Worm (Caenorhabditis elegans) whole organism, L4 larva: ENCODE data around the gene rpl-15.

Source experiments
- D1046.2 ChIP-seq: fragments of 200-800 bp; sonication (Bioruptor generic); IDR thresholded peaks from 2 replicates; pipeline ENCODE4 v1.3.6; 2022; ENCODE audit warnings: missing genetic modification characterization, missing compliant biosample characterization
- F10B5.3 ChIP-seq: sonication (generic microtip); optimal IDR thresholded peaks from 2 replicates; lab custom pipeline; 2016; ENCODE audit warnings: mild to moderate bottlenecking, missing genetic modification characterization, missing compliant biosample characterization
- F49E8.2 ChIP-seq: sonication (generic microtip); optimal IDR thresholded peaks from 2 replicates; lab custom pipeline; 2016; ENCODE audit warnings: missing compliant biosample characterization, mild to moderate bottlenecking, missing genetic modification characterization, borderline replicate concordance
- Y105C5A.15 ChIP-seq: fragments of 200-800 bp; sonication (Bioruptor generic); IDR thresholded peaks from 2 replicates; pipeline ENCODE4 v1.3.6; 2022; ENCODE audit warnings: missing genetic modification characterization, missing compliant biosample characterization
- Y48G9A.11 ChIP-seq: fragments of 200-800 bp; sonication (Bioruptor generic); IDR thresholded peaks from 2 replicates; pipeline ENCODE4 v1.3.6; 2022; ENCODE audit warnings: missing genetic modification reagents, missing genetic modification characterization, missing compliant biosample characterization
- Y75B8A.6 ChIP-seq: fragments of 200-800 bp; sonication (Bioruptor generic); IDR thresholded peaks from 2 replicates; pipeline ENCODE4 v1.3.6; 2022; ENCODE audit warnings: missing genetic modification reagents, missing genetic modification characterization, missing compliant biosample characterization
- ZK337.2 ChIP-seq: fragments of 200-800 bp; sonication (Bioruptor generic); IDR thresholded peaks from 2 replicates; pipeline ENCODE4 v1.3.6; 2022; ENCODE audit warnings: missing genetic modification reagents, missing genetic modification characterization, missing compliant biosample characterization
- ZK546.5 ChIP-seq, 2 experiments: sonication (generic microtip); optimal IDR thresholded peaks; 2 replicates each; lab custom pipeline; 2017; ENCODE audit warnings: missing biosample characterization in 2 of 2, missing genetic modification characterization in 2 of 2
- aly-2 ChIP-seq: sonication (generic microtip); optimal IDR thresholded peaks from 2 replicates; lab custom pipeline; 2018; ENCODE audit warnings: missing biosample characterization, missing genetic modification characterization
- ama-1 ChIP-seq: fragments of 150-350 bp; optimal IDR thresholded peaks from 2 replicates; lab custom pipeline; 2014; ENCODE audit warnings: inconsistent platforms, mixed read lengths
- arid-1 ChIP-seq: fragments of 200-800 bp; sonication (Bioruptor generic); conservative IDR thresholded peaks from 2 replicates; pipeline ENCODE4 v1.3.6; 2022; ENCODE audit warnings: missing genetic modification reagents, missing genetic modification characterization, missing compliant biosample characterization
- attf-4 ChIP-seq: sonication (generic microtip); optimal IDR thresholded peaks from 3 replicates; lab custom pipeline; 2017; ENCODE audit warnings: missing biosample characterization, missing genetic modification characterization
- ceh-20 ChIP-seq: fragments of 200-800 bp; sonication (Bioruptor generic); IDR thresholded peaks from 2 replicates; pipeline ENCODE4 v1.3.6; 2022; ENCODE audit warnings: missing genetic modification reagents, missing genetic modification characterization, missing compliant biosample characterization
- ceh-28 ChIP-seq: fragments of 150-350 bp; optimal IDR thresholded peaks from 2 replicates; lab custom pipeline; 2014; ENCODE audit warnings: missing biosample characterization, missing genetic modification reagents, missing genetic modification characterization
- ceh-82 ChIP-seq: sonication (generic microtip); optimal IDR thresholded peaks from 2 replicates; lab custom pipeline; 2017; ENCODE audit warnings: missing biosample characterization, missing genetic modification characterization
- daf-16 ChIP-seq, 3 experiments: sonication (generic microtip); optimal IDR thresholded peaks; 2 replicates each; lab custom pipeline; 2016 to 2017; ENCODE audit warnings: missing genetic modification characterization in 3 of 3, missing genetic modification reagents in 3 of 3, mild to moderate bottlenecking in 2 of 3, missing compliant biosample characterization in 2 of 3, missing biosample characterization in 1 of 3, moderate library complexity in 1 of 3
- dmd-8 ChIP-seq: fragments of 200-800 bp; sonication (Bioruptor generic); IDR thresholded peaks from 2 replicates; pipeline ENCODE4 v1.3.6; 2022; ENCODE audit warnings: missing genetic modification characterization, missing compliant biosample characterization
- dve-1 ChIP-seq: sonication (generic microtip); optimal IDR thresholded peaks from 2 replicates; lab custom pipeline; 2017; ENCODE audit warnings: antibody characterized with exemption, mild to moderate bottlenecking, missing genetic modification characterization, missing compliant biosample characterization; ENCODE audit not compliant: insufficient read depth
- egl-27 ChIP-seq: sonication (generic microtip); optimal IDR thresholded peaks from 3 replicates; lab custom pipeline; 2017; ENCODE audit warnings: missing biosample characterization, missing genetic modification reagents, missing genetic modification characterization
- egl-43 ChIP-seq: fragments of 200-800 bp; sonication (Bioruptor generic); IDR thresholded peaks from 2 replicates; pipeline ENCODE4 v1.3.6; 2022; ENCODE audit warnings: missing genetic modification reagents, missing genetic modification characterization, missing compliant biosample characterization
- fkh-10 ChIP-seq: fragments of 150-350 bp; optimal IDR thresholded peaks from 2 replicates; lab custom pipeline; 2014; ENCODE audit warnings: missing biosample characterization, missing genetic modification reagents, missing genetic modification characterization
- hmg-1.1 ChIP-seq: fragments of 200-800 bp; sonication (Bioruptor generic); IDR thresholded peaks from 2 replicates; pipeline ENCODE4 v1.3.6; 2022; ENCODE audit warnings: missing genetic modification reagents, missing genetic modification characterization, missing compliant biosample characterization
- lin-13 ChIP-seq: fragments of 150-350 bp; optimal IDR thresholded peaks from 2 replicates; lab custom pipeline; 2014; ENCODE audit warnings: missing biosample characterization, missing genetic modification reagents, missing genetic modification characterization
- lin-15B ChIP-seq: fragments of 150-350 bp; sonication (generic microtip); optimal IDR thresholded peaks from 3 replicates; lab custom pipeline; 2014; ENCODE audit warnings: missing biosample characterization, missing genetic modification characterization
- lin-29 ChIP-seq: fragments of 200-800 bp; sonication (Bioruptor generic); IDR thresholded peaks from 2 replicates; pipeline ENCODE4 v1.3.6; 2022; ENCODE audit warnings: missing genetic modification reagents, missing genetic modification characterization, missing compliant biosample characterization
- lsy-2 ChIP-seq, 2 experiments: fragments of 150-350 bp in 1 of 2; sonication (generic microtip) in 1 of 2; optimal IDR thresholded peaks; 2 replicates each; lab custom pipeline; 2014 to 2017; ENCODE audit warnings: missing biosample characterization in 2 of 2, missing genetic modification characterization in 2 of 2
- madf-5 ChIP-seq, 2 experiments: fragments of 200-800 bp; sonication (Bioruptor generic); IDR thresholded peaks; 2 replicates each; pipeline ENCODE4 v1.3.6; 2022; ENCODE audit warnings: missing compliant biosample characterization in 2 of 2, missing genetic modification characterization in 2 of 2
- mdl-1 ChIP-seq, 2 experiments: fragments of 150-350 bp in 1 of 2; sonication (generic microtip) in 1 of 2; optimal IDR thresholded peaks; 2 replicates each; lab custom pipeline; 2014 to 2017; ENCODE audit warnings: missing biosample characterization in 2 of 2, missing genetic modification characterization in 2 of 2
- mdt-29 ChIP-seq: fragments of 200-800 bp; sonication (Bioruptor generic); IDR thresholded peaks from 2 replicates; pipeline ENCODE4 v1.3.6; 2022; ENCODE audit warnings: missing genetic modification reagents, missing genetic modification characterization, missing compliant biosample characterization
- mep-1 ChIP-seq: fragments of 150-350 bp; sonication (generic microtip); optimal IDR thresholded peaks from 3 replicates; lab custom pipeline; 2014; ENCODE audit warnings: missing biosample characterization, missing genetic modification characterization
- mxl-3 ChIP-seq: fragments of 200-800 bp; sonication (Bioruptor generic); optimal IDR thresholded peaks from 2 replicates; lab custom pipeline; 2018; ENCODE audit warnings: mild to moderate bottlenecking, missing genetic modification characterization, missing compliant biosample characterization
- nhr-102 ChIP-seq: sonication (generic microtip); optimal IDR thresholded peaks from 2 replicates; lab custom pipeline; 2016; ENCODE audit warnings: mild to moderate bottlenecking, missing genetic modification characterization, moderate library complexity, missing compliant biosample characterization
- nhr-111 ChIP-seq: fragments of 200-800 bp; sonication (Bioruptor generic); optimal IDR thresholded peaks from 2 replicates; lab custom pipeline; 2018; ENCODE audit warnings: mild to moderate bottlenecking, missing genetic modification characterization, missing compliant biosample characterization
- nhr-237 ChIP-seq: sonication (generic microtip); optimal IDR thresholded peaks from 2 replicates; lab custom pipeline; 2017; ENCODE audit warnings: missing biosample characterization, missing genetic modification characterization
- nhr-28 ChIP-seq: fragments of 150-350 bp; optimal IDR thresholded peaks from 2 replicates; lab custom pipeline; 2014; ENCODE audit warnings: missing biosample characterization, missing genetic modification characterization
- nhr-41 ChIP-seq: fragments of 200-800 bp; sonication (Bioruptor generic); IDR thresholded peaks from 2 replicates; pipeline ENCODE4 v1.3.6; 2022; ENCODE audit warnings: missing genetic modification reagents, missing genetic modification characterization, missing compliant biosample characterization
- nhr-42 ChIP-seq: fragments of 200-800 bp; sonication (Bioruptor generic); IDR thresholded peaks from 2 replicates; pipeline ENCODE4 v1.3.6; 2022; ENCODE audit warnings: missing genetic modification characterization, missing compliant biosample characterization
- nhr-48 ChIP-seq: sonication (generic microtip); optimal IDR thresholded peaks from 2 replicates; lab custom pipeline; 2016; ENCODE audit warnings: mild to moderate bottlenecking, missing genetic modification characterization, missing compliant biosample characterization
- nhr-6 ChIP-seq: fragments of 150-350 bp; optimal IDR thresholded peaks from 2 replicates; lab custom pipeline; 2014; ENCODE audit warnings: missing biosample characterization, missing genetic modification characterization
- nhr-77 ChIP-seq: fragments of 150-350 bp; optimal IDR thresholded peaks from 2 replicates; lab custom pipeline; 2014; ENCODE audit warnings: missing biosample characterization, missing genetic modification characterization
- saeg-2 ChIP-seq: fragments of 200-800 bp; sonication (Bioruptor generic); IDR thresholded peaks from 2 replicates; pipeline ENCODE4 v1.3.6; 2022; ENCODE audit warnings: missing genetic modification reagents, missing genetic modification characterization, missing compliant biosample characterization
- set-16 ChIP-seq: fragments of 200-800 bp; sonication (Bioruptor generic); IDR thresholded peaks from 2 replicates; pipeline ENCODE4 v1.3.6; 2022; ENCODE audit warnings: missing genetic modification reagents, missing genetic modification characterization, missing compliant biosample characterization
- skn-1 ChIP-seq: fragments of 150-350 bp; optimal IDR thresholded peaks from 2 replicates; lab custom pipeline; 2014; ENCODE audit warnings: missing biosample characterization, missing genetic modification characterization
- snpc-4 ChIP-seq: fragments of 150-350 bp; optimal IDR thresholded peaks from 2 replicates; lab custom pipeline; 2014; ENCODE audit warnings: missing biosample characterization, missing genetic modification characterization
- spr-1 ChIP-seq: sonication (generic microtip); optimal IDR thresholded peaks from 2 replicates; lab custom pipeline; 2016; ENCODE audit warnings: mild to moderate bottlenecking, missing genetic modification characterization, missing compliant biosample characterization
- spr-3 ChIP-seq: fragments of 200-800 bp; sonication (Bioruptor generic); optimal IDR thresholded peaks from 2 replicates; lab custom pipeline; 2018; ENCODE audit warnings: mild to moderate bottlenecking, missing genetic modification characterization, missing compliant biosample characterization
- tra-1 ChIP-seq: fragments of 200-800 bp; sonication (Bioruptor generic); IDR thresholded peaks from 2 replicates; pipeline ENCODE4 v1.3.6; 2022; ENCODE audit warnings: missing genetic modification reagents, missing genetic modification characterization, missing compliant biosample characterization
- unc-39 ChIP-seq: sonication (generic microtip); optimal IDR thresholded peaks from 2 replicates; lab custom pipeline; 2017; ENCODE audit warnings: missing biosample characterization, missing genetic modification characterization
- zag-1 ChIP-seq: fragments of 150-350 bp; optimal IDR thresholded peaks from 2 replicates; lab custom pipeline; 2014; ENCODE audit warnings: missing biosample characterization, missing genetic modification characterization
- zfp-2 ChIP-seq: sonication (generic microtip); optimal IDR thresholded peaks from 2 replicates; lab custom pipeline; 2016; ENCODE audit warnings: mild to moderate bottlenecking, missing genetic modification characterization, missing compliant biosample characterization
- ztf-7 ChIP-seq: fragments of 150-350 bp; optimal IDR thresholded peaks from 2 replicates; lab custom pipeline; 2014; ENCODE audit warnings: missing biosample characterization, missing genetic modification characterization

The rpl-15 gene

ce11 chrIV:620324-620723, 34.1 kb downstream of the rpl-15 start (continued):
- TF ChIP-seq ceh-28 (tag; lab: Kevin White, UChicago) (no peak), daf-16 (GFP tag; optimal IDR thresholded peaks at IDR 0.05; lab: Kevin White, UChicago) (peak; percentile 27 to 63), daf-16 (tag; optimal IDR thresholded peaks at IDR 0.05; lab: Kevin White, UChicago) (peak; percentile 38), arid-1 (GFP tag; lab: Robert Waterston, UW) (peak; percentile 63; the same call in 1 of the 2 replicates), aly-2 (tag; lab: Kevin White, UChicago) (no peak), nhr-41 (GFP tag; lab: Robert Waterston, UW) (no peak), egl-27 (peak; percentile 8), zfp-2 (tag; lab: Kevin White, UChicago) (no peak), ztf-7 (tag; lab: Kevin White, UChicago) (peak; percentile 24), F49E8.2 (tag; lab: Kevin White, UChicago) (no peak), madf-5 (GFP tag; IDR thresholded peaks at IDR 0.05; lab: Robert Waterston, UW) (peak; percentile 20 to 75; a peak in 1 of 4 replicates), snpc-4 (tag; lab: Kevin White, UChicago) (no peak), ceh-20 (GFP tag; lab: Robert Waterston, UW) (0 out of 2 replicates have a peak, but pooled peaks have one; percentile 30), dmd-8 (peak; percentile 90), nhr-237 (tag; lab: Kevin White, UChicago) (no peak), mxl-3 (GFP tag; lab: Kevin White, UChicago) (peak; percentile 20), nhr-111 (GFP tag; lab: Kevin White, UChicago) (peak; percentile 56), attf-4 (tag; lab: Kevin White, UChicago) (no peak), set-16 (no peak), nhr-77 (tag; lab: Kevin White, UChicago) (peak; percentile 27), ZK546.5 (tag; optimal IDR thresholded peaks at IDR 0.05; lab: Kevin White, UChicago) (no peak), lin-29 (GFP tag; lab: Robert Waterston, UW) (no peak), mep-1 (tag; lab: Kevin White, UChicago) (no peak), nhr-42 (GFP tag; lab: Robert Waterston, UW) (peak; percentile 78; the same call in 1 of the 2 replicates), fkh-10 (GFP tag; lab: Kevin White, UChicago) (no peak), egl-43 (peak; percentile 90), nhr-6 (tag; lab: Kevin White, UChicago) (peak; percentile 38), mdl-1 (tag; optimal IDR thresholded peaks at IDR 0.05; lab: Kevin White, UChicago) (peak in 1 of 2 experiments; percentile 13), nhr-102 (no peak), lsy-2 (tag; optimal IDR thresholded peaks at IDR 0.05; lab: Kevin White, UChicago) (no peak), zag-1 (no peak), spr-3 (peak; percentile 70), lin-13 (no peak), skn-1 (tag; lab: Kevin White, UChicago) (no peak), spr-1 (peak; percentile 31), mdt-29 (no peak), unc-39 (tag; lab: Kevin White, UChicago) (no peak), Y75B8A.6 (GFP tag; lab: Robert Waterston, UW) (no peak), F10B5.3 (no peak), saeg-2 (GFP tag; lab: Robert Waterston, UW) (no peak), ama-1 (lab: Kevin White, UChicago) (no peak), Y48G9A.11 (GFP tag; lab: Robert Waterston, UW) (peak; percentile 56), tra-1 (GFP tag; lab: Robert Waterston, UW) (peak; percentile 62), Y105C5A.15 (GFP tag; lab: Robert Waterston, UW) (0 out of 2 replicates have a peak, but pooled peaks have one; percentile 57), lin-15B (tag; lab: Kevin White, UChicago) (no peak), hmg-1.1 (GFP tag; lab: Robert Waterston, UW) (peak; percentile 91), nhr-28 (tag; lab: Kevin White, UChicago) (no peak), D1046.2 (0 out of 2 replicates have a peak, but pooled peaks have one; percentile 50), nhr-48 (tag; lab: Kevin White, UChicago) (peak; percentile 21), ceh-82 (tag; lab: Kevin White, UChicago) (no peak), ZK337.2 (GFP tag; lab: Robert Waterston, UW) (peak; percentile 50; the same call in 1 of the 2 replicates), dve-1 (tag; lab: Kevin White, UChicago) (no peak)
